Worm (Caenorhabditis elegans) whole organism, L2 larva: Measurements from ENCODE around the gene ify-1.
A peak's percentile ranks its signal among the peaks of the same experiment; 100 is the strongest.

Source experiments
- C34F6.9 ChIP-seq: fragments of 150-350 bp; optimal IDR thresholded peaks from 2 replicates; lab custom pipeline; 2014; ENCODE audit warnings: missing biosample characterization, missing genetic modification characterization
- R02D3.7 ChIP-seq: fragments of 150-350 bp; optimal IDR thresholded peaks from 2 replicates; lab custom pipeline; 2014; ENCODE audit warnings: missing biosample characterization, missing genetic modification characterization
- alr-1 ChIP-seq: fragments of 150-350 bp; optimal IDR thresholded peaks from 2 replicates; lab custom pipeline; 2014; ENCODE audit warnings: missing biosample characterization, missing genetic modification characterization
- aly-2 ChIP-seq: fragments of 150-350 bp; optimal IDR thresholded peaks from 2 replicates; lab custom pipeline; 2014; ENCODE audit warnings: missing biosample characterization, missing genetic modification characterization
- blmp-1 ChIP-seq: sonication (generic microtip); optimal IDR thresholded peaks from 2 replicates; lab custom pipeline; 2017; ENCODE audit warnings: missing genetic modification characterization, mild to moderate bottlenecking, missing compliant biosample characterization, antibody characterized with exemption, moderate library complexity; ENCODE audit not compliant: insufficient read depth
- crh-2 ChIP-seq: sonication (generic microtip); optimal IDR thresholded peaks from 2 replicates; lab custom pipeline; 2017; ENCODE audit warnings: missing biosample characterization, missing genetic modification characterization
- dmd-4 ChIP-seq: sonication (generic microtip); optimal IDR thresholded peaks from 2 replicates; lab custom pipeline; 2017; ENCODE audit warnings: missing biosample characterization, missing genetic modification characterization
- egl-27 ChIP-seq: sonication (generic microtip); optimal IDR thresholded peaks from 3 replicates; lab custom pipeline; 2017; ENCODE audit warnings: missing biosample characterization, missing genetic modification reagents, missing genetic modification characterization
- elt-1 ChIP-seq: fragments of 150-350 bp; optimal IDR thresholded peaks from 2 replicates; lab custom pipeline; 2014; ENCODE audit warnings: missing biosample characterization, missing genetic modification characterization
- elt-3 ChIP-seq: sonication (generic microtip); optimal IDR thresholded peaks from 2 replicates; lab custom pipeline; 2017; ENCODE audit warnings: missing biosample characterization, missing genetic modification characterization
- fos-1 ChIP-seq: fragments of 150-350 bp; optimal IDR thresholded peaks from 2 replicates; lab custom pipeline; 2014; ENCODE audit warnings: missing biosample characterization, missing genetic modification characterization
- gmeb-1 ChIP-seq: fragments of 150-350 bp; optimal IDR thresholded peaks from 2 replicates; lab custom pipeline; 2014; ENCODE audit warnings: missing biosample characterization, missing genetic modification characterization
- lin-11 ChIP-seq: fragments of 150-350 bp; sonication (generic microtip); optimal IDR thresholded peaks from 2 replicates; lab custom pipeline; 2014; ENCODE audit warnings: missing biosample characterization, missing genetic modification characterization, inconsistent platforms, mixed read lengths
- lin-13 ChIP-seq: fragments of 150-350 bp; optimal IDR thresholded peaks from 2 replicates; lab custom pipeline; 2014; ENCODE audit warnings: missing biosample characterization, missing genetic modification reagents, missing genetic modification characterization
- lin-39 ChIP-seq: fragments of 150-350 bp; optimal IDR thresholded peaks from 2 replicates; lab custom pipeline; 2014; ENCODE audit warnings: missing biosample characterization, missing genetic modification reagents, missing genetic modification characterization
- lsy-2 ChIP-seq, 2 experiments: fragments of 150-350 bp in 1 of 2; sonication (generic microtip) in 1 of 2; optimal IDR thresholded peaks; 2 replicates each; lab custom pipeline; 2014 to 2017; ENCODE audit warnings: missing biosample characterization in 2 of 2, missing genetic modification characterization in 2 of 2
- mdl-1 ChIP-seq, 2 experiments: fragments of 150-350 bp in 1 of 2; sonication (generic microtip) in 1 of 2; optimal IDR thresholded peaks; 2 replicates each; lab custom pipeline; 2017; ENCODE audit warnings: missing biosample characterization in 2 of 2, missing genetic modification characterization in 2 of 2
- nhr-10 ChIP-seq: sonication (generic microtip); optimal IDR thresholded peaks from 2 replicates; lab custom pipeline; 2017; ENCODE audit warnings: missing biosample characterization, missing genetic modification characterization
- nhr-129 ChIP-seq: fragments of 150-350 bp; optimal IDR thresholded peaks from 2 replicates; lab custom pipeline; 2014; ENCODE audit warnings: missing biosample characterization, missing genetic modification characterization
- nhr-21 ChIP-seq: fragments of 150-350 bp; optimal IDR thresholded peaks from 2 replicates; lab custom pipeline; 2014; ENCODE audit warnings: missing biosample characterization, missing genetic modification characterization
- nhr-23 ChIP-seq: fragments of 150-350 bp; optimal IDR thresholded peaks from 2 replicates; lab custom pipeline; 2014; ENCODE audit warnings: missing biosample characterization, missing genetic modification reagents, missing genetic modification characterization
- nhr-25 ChIP-seq: fragments of 150-350 bp; sonication (generic microtip); optimal IDR thresholded peaks from 3 replicates; lab custom pipeline; 2014; ENCODE audit warnings: missing biosample characterization, missing genetic modification characterization
- nhr-77 ChIP-seq: fragments of 150-350 bp; optimal IDR thresholded peaks from 2 replicates; lab custom pipeline; 2014; ENCODE audit warnings: missing biosample characterization, missing genetic modification characterization
- peb-1 ChIP-seq: fragments of 150-350 bp; optimal IDR thresholded peaks from 2 replicates; lab custom pipeline; 2014; ENCODE audit warnings: missing biosample characterization, missing genetic modification characterization
- sem-4 ChIP-seq: fragments of 150-350 bp; optimal IDR thresholded peaks from 2 replicates; lab custom pipeline; 2014; ENCODE audit warnings: missing biosample characterization, missing genetic modification reagents, missing genetic modification characterization
- skn-1 ChIP-seq: sonication (generic microtip); optimal IDR thresholded peaks from 2 replicates; lab custom pipeline; 2017; ENCODE audit warnings: missing biosample characterization, missing genetic modification characterization
- sma-3 ChIP-seq: sonication (generic microtip); optimal IDR thresholded peaks from 2 replicates; lab custom pipeline; 2016; ENCODE audit warnings: missing genetic modification reagents, missing genetic modification characterization, missing compliant biosample characterization
- sma-9 ChIP-seq, 2 experiments: fragments of 150-350 bp in 1 of 2; sonication (generic microtip) in 1 of 2; optimal IDR thresholded peaks; 2 replicates each; lab custom pipeline; 2014 to 2016; ENCODE audit warnings: missing genetic modification characterization in 2 of 2, mild to moderate bottlenecking in 1 of 2, missing biosample characterization in 1 of 2, missing compliant biosample characterization in 1 of 2, missing genetic modification reagents in 1 of 2, moderate library complexity in 1 of 2
- snpc-4 ChIP-seq: fragments of 150-350 bp; optimal IDR thresholded peaks from 2 replicates; lab custom pipeline; 2014; ENCODE audit warnings: missing biosample characterization, missing genetic modification characterization
- unc-39 ChIP-seq: fragments of 150-350 bp; optimal IDR thresholded peaks from 2 replicates; lab custom pipeline; 2014; ENCODE audit warnings: missing biosample characterization, missing genetic modification characterization
- unc-55 ChIP-seq: fragments of 150-350 bp; sonication (generic microtip); optimal IDR thresholded peaks from 3 replicates; lab custom pipeline; 2014; ENCODE audit warnings: missing biosample characterization, missing genetic modification reagents, missing genetic modification characterization
- ztf-11 ChIP-seq: sonication (generic microtip); optimal IDR thresholded peaks from 2 replicates; lab custom pipeline; 2017; ENCODE audit warnings: missing biosample characterization, missing genetic modification characterization
- ztf-4 ChIP-seq: fragments of 150-350 bp; optimal IDR thresholded peaks from 2 replicates; lab custom pipeline; 2014; ENCODE audit warnings: missing biosample characterization, missing genetic modification characterization

ify-1 gene

ce11 chrII:5066967-5067366, 12.0 kb upstream of the ify-1 start:
- no peak for TF ChIP-seq elt-3 (tag; lab: Kevin White, UChicago)
- TF ChIP-seq peb-1 (tag; lab: Kevin White, UChicago), result no peak
- no peak for TF ChIP-seq dmd-4 (tag; lab: Kevin White, UChicago)
- TF ChIP-seq lin-13 (GFP tag; lab: Kevin White, UChicago), result no peak
- TF ChIP-seq snpc-4 (tag; lab: Kevin White, UChicago), result no peak
- TF ChIP-seq alr-1, result no peak
- no peak for TF ChIP-seq unc-55 (GFP tag; lab: Kevin White, UChicago)
- no peak for TF ChIP-seq R02D3.7
- TF ChIP-seq blmp-1 (tag; lab: Kevin White, UChicago), result no peak
- no peak for TF ChIP-seq nhr-77 (tag; lab: Kevin White, UChicago)
- no peak for TF ChIP-seq fos-1 (tag; lab: Kevin White, UChicago)
- TF ChIP-seq ztf-4, result no peak
- no peak for TF ChIP-seq aly-2 (tag; lab: Kevin White, UChicago)
- no peak for TF ChIP-seq nhr-23 (tag; lab: Kevin White, UChicago)
- TF ChIP-seq mdl-1 (tag; optimal IDR thresholded peaks at IDR 0.05; lab: Kevin White, UChicago), result no peak
- TF ChIP-seq, all 48 proteins: peak for 0

ce11 chrII:5061794-5062368, 6.9 kb upstream of the ify-1 start, which contains the start of gene smc-5:
Gene smc-5, plus strand, starts transcription at chrII:5062125.
- TF ChIP-seq lsy-2 (tag; optimal IDR thresholded peaks at IDR 0.05; lab: Kevin White, UChicago) (peak; percentile 50 to 88), fos-1 (tag; lab: Kevin White, UChicago) (peak; percentile 40), nhr-10 (tag; lab: Kevin White, UChicago) (no peak), unc-39 (tag; lab: Kevin White, UChicago) (no peak), sma-3 (peak; percentile 69), nhr-77 (tag; lab: Kevin White, UChicago) (no peak), nhr-21 (tag; lab: Kevin White, UChicago) (peak; percentile 28), gmeb-1 (peak; percentile 80), ztf-11 (no peak), elt-1 (tag; lab: Kevin White, UChicago) (no peak), lin-39 (tag; lab: Kevin White, UChicago) (no peak), sma-9 (GFP tag; optimal IDR thresholded peaks at IDR 0.05; lab: Kevin White, UChicago) (peak; percentile 62), sma-9 (tag; optimal IDR thresholded peaks at IDR 0.05; lab: Kevin White, UChicago) (no peak), unc-55 (GFP tag; lab: Kevin White, UChicago) (peak; percentile 94), skn-1 (tag; lab: Kevin White, UChicago) (no peak), nhr-129 (tag; lab: Kevin White, UChicago) (peak; percentile 78), sem-4 (tag; lab: Kevin White, UChicago) (no peak), snpc-4 (tag; lab: Kevin White, UChicago) (peak; percentile 82), C34F6.9 (peak; percentile 83), lin-13 (GFP tag; lab: Kevin White, UChicago) (peak; percentile 78), lin-11 (tag; lab: Kevin White, UChicago) (peak; percentile 10), nhr-23 (tag; lab: Kevin White, UChicago) (no peak), blmp-1 (tag; lab: Kevin White, UChicago) (peak; percentile 9), crh-2 (peak; percentile 77)

- TF ChIP-seq C34F6.9, result no peak
- TF ChIP-seq peb-1 (tag; lab: Kevin White, UChicago), result no peak
- TF ChIP-seq nhr-10 (tag; lab: Kevin White, UChicago), result no peak
- no peak for TF ChIP-seq elt-1 (tag; lab: Kevin White, UChicago)
- no peak for TF ChIP-seq elt-3 (tag; lab: Kevin White, UChicago)
- TF ChIP-seq lsy-2 (tag; optimal IDR thresholded peaks at IDR 0.05; lab: Kevin White, UChicago), result no peak
- TF ChIP-seq dmd-4 (tag; lab: Kevin White, UChicago), result no peak
- no peak for TF ChIP-seq nhr-25 (tag; lab: Kevin White, UChicago)
- no peak for TF ChIP-seq skn-1 (tag; lab: Kevin White, UChicago)
- TF ChIP-seq nhr-77 (tag; lab: Kevin White, UChicago), result no peak
- no peak for TF ChIP-seq unc-55 (GFP tag; lab: Kevin White, UChicago)
- no peak for TF ChIP-seq egl-27
- TF ChIP-seq crh-2, result no peak
- TF ChIP-seq, all 48 proteins: peak for 0
Observed at ce11 chrII:5060719-5061118, 5.7 kb upstream of the ify-1 start, which contains the start of gene pho-12. Gene pho-12, minus strand, starts transcription at chrII:5060819.

- TF ChIP-seq lin-13 (GFP tag; lab: Kevin White, UChicago), result no peak
- no peak for TF ChIP-seq lsy-2 (tag; optimal IDR thresholded peaks at IDR 0.05; lab: Kevin White, UChicago)
Observed at ce11 chrII:5058036-5058435, 3.1 kb upstream of the ify-1 start, which contains the start of gene C27A2.12. Gene C27A2.12, minus strand, starts transcription at chrII:5058136.
